Worm (Caenorhabditis elegans) whole organism, midembryonic: ENCODE results near the gene tag-10.
"Not testable (repeated sequence)": the region's sequence is repeated elsewhere in the genome, so short reads cannot be mapped to it uniquely, and the experiment has no call there.

Source experiments
- flt-1 ChIP-seq: fragments of 200-800 bp; sonication (Bioruptor generic); IDR thresholded peaks from 2 replicates; pipeline ENCODE4 v1.3.6; 2022; ENCODE audit warnings: missing genetic modification characterization, missing compliant biosample characterization
- tab-1 ChIP-seq: fragments of 200-800 bp; sonication (Bioruptor generic); IDR thresholded peaks from 2 replicates; pipeline ENCODE4 v1.3.6; 2022; ENCODE audit warnings: missing genetic modification characterization, missing compliant biosample characterization
- ztf-23 ChIP-seq: fragments of 200-800 bp; sonication (Bioruptor generic); IDR thresholded peaks from 2 replicates; pipeline ENCODE4 v1.3.6; 2022; ENCODE audit warnings: missing genetic modification reagents, missing genetic modification characterization, missing compliant biosample characterization
- ztf-29 ChIP-seq: fragments of 200-800 bp; sonication (Bioruptor generic); IDR thresholded peaks from 2 replicates; pipeline ENCODE4 v1.3.6; 2022; ENCODE audit warnings: missing genetic modification reagents, missing genetic modification characterization, missing compliant biosample characterization

ce11 chrII:13661990-13662389, 29.6 kb downstream of the tag-10 start, which contains the start of gene C31C9.6:
- TF ChIP-seq flt-1 (GFP tag; lab: Robert Waterston, UW); tab-1 (GFP tag; lab: Robert Waterston, UW); ztf-29 (GFP tag; lab: Robert Waterston, UW); ztf-23: not testable (repeated sequence)
